Fruit fly (Drosophila melanogaster) whole organism, embryonic: ENCODE results near the gene Cchl.

Experiments used
- Atf6 ChIP-seq: fragments of 200-800 bp; sonication (Bioruptor generic); IDR thresholded peaks from 2 replicates; pipeline ENCODE4 v1.3.6; 2022; ENCODE audit warnings: missing biosample characterization, missing genetic modification characterization
- CG10267 ChIP-seq: fragments of 200-800 bp; sonication (Bioruptor generic); optimal IDR thresholded peaks from 2 replicates; lab custom pipeline; 2018; ENCODE audit warnings: missing biosample characterization, mild to moderate bottlenecking, missing genetic modification characterization, moderate library complexity
- CG10431 ChIP-seq: fragments of 200-800 bp; sonication (Bioruptor generic); optimal IDR thresholded peaks from 3 replicates; lab custom pipeline; 2018; ENCODE audit warnings: missing biosample characterization, mild to moderate bottlenecking, missing genetic modification characterization
- CG10543 ChIP-seq: fragments of 200-800 bp; sonication (Bioruptor generic); optimal IDR thresholded peaks from 3 replicates; lab custom pipeline; 2017; ENCODE audit warnings: missing biosample characterization, mild to moderate bottlenecking, missing genetic modification characterization, moderate library complexity
- CG10979 ChIP-seq: fragments of 200-800 bp; sonication (Bioruptor generic); optimal IDR thresholded peaks from 2 replicates; lab custom pipeline; 2018; ENCODE audit warnings: missing biosample characterization, mild to moderate bottlenecking, missing genetic modification characterization, moderate library complexity
- CG11560 ChIP-seq: fragments of 200-800 bp; sonication (Bioruptor generic); IDR thresholded peaks from 3 replicates; pipeline ENCODE4 v1.3.6; 2022; ENCODE audit warnings: missing biosample characterization, missing genetic modification characterization
- CG11723 ChIP-seq: fragments of 200-800 bp; sonication (Bioruptor generic); optimal IDR thresholded peaks from 2 replicates; lab custom pipeline; 2017; ENCODE audit warnings: missing biosample characterization, mild to moderate bottlenecking, missing genetic modification characterization
- CG12219 ChIP-seq: fragments of 200-800 bp; sonication (Bioruptor generic); optimal IDR thresholded peaks from 3 replicates; lab custom pipeline; 2018; ENCODE audit warnings: missing biosample characterization, mild to moderate bottlenecking, missing genetic modification characterization
- CG12299 ChIP-seq: fragments of 200-800 bp; sonication (Bioruptor generic); optimal IDR thresholded peaks from 2 replicates; lab custom pipeline; 2018; ENCODE audit warnings: missing biosample characterization, mild to moderate bottlenecking, missing genetic modification characterization
- CG13287 ChIP-seq: fragments of 200-800 bp; sonication (Bioruptor generic); IDR thresholded peaks from 2 replicates; pipeline ENCODE4 v1.3.6; 2022; ENCODE audit warnings: missing biosample characterization, missing genetic modification characterization; ENCODE audit not compliant: partially characterized antibody
- CG14441 ChIP-seq: fragments of 200-800 bp; sonication (Bioruptor generic); IDR thresholded peaks from 2 replicates; pipeline ENCODE4 v1.3.6; 2022; ENCODE audit warnings: missing biosample characterization, missing genetic modification characterization
- CG14667 ChIP-seq: fragments of 200-800 bp; sonication (Bioruptor generic); IDR thresholded peaks from 2 replicates; pipeline ENCODE4 v1.3.6; 2022; ENCODE audit warnings: missing biosample characterization, missing genetic modification characterization
- CG1529 ChIP-seq: fragments of 200-800 bp; sonication (Bioruptor generic); optimal IDR thresholded peaks from 3 replicates; lab custom pipeline; 2018; ENCODE audit warnings: missing biosample characterization, missing genetic modification characterization
- CG15514 ChIP-seq: fragments of 200-800 bp; sonication (Bioruptor generic); optimal IDR thresholded peaks from 3 replicates; lab custom pipeline; 2017; ENCODE audit warnings: missing biosample characterization, missing genetic modification characterization, mild to moderate bottlenecking, moderate library complexity, missing genetic modification reagents
- CG17328 ChIP-seq: fragments of 200-800 bp; sonication (Bioruptor generic); IDR thresholded peaks from 2 replicates; pipeline ENCODE4 v1.3.6; 2022; ENCODE audit warnings: missing biosample characterization, missing genetic modification characterization
- CG17361 ChIP-seq: fragments of 200-800 bp; sonication (Bioruptor generic); IDR thresholded peaks from 3 replicates; pipeline ENCODE4 v1.3.6; 2022; ENCODE audit warnings: missing biosample characterization, missing genetic modification characterization
- CG32767 ChIP-seq: fragments of 200-800 bp; sonication (Bioruptor generic); IDR thresholded peaks from 2 replicates; pipeline ENCODE4 v1.3.6; 2022; ENCODE audit warnings: missing biosample characterization, missing genetic modification characterization
- CG3281 ChIP-seq: fragments of 200-800 bp; sonication (Bioruptor generic); optimal IDR thresholded peaks from 3 replicates; lab custom pipeline; 2017; ENCODE audit warnings: missing biosample characterization, mild to moderate bottlenecking, missing genetic modification characterization
- CG34224 ChIP-seq: fragments of 200-800 bp; sonication (Bioruptor generic); IDR thresholded peaks from 3 replicates; pipeline ENCODE4 v1.3.6; 2022; ENCODE audit warnings: missing biosample characterization, missing genetic modification characterization; ENCODE audit not compliant: partially characterized antibody
- CG7556 ChIP-seq: fragments of 200-800 bp; sonication (Bioruptor generic); optimal IDR thresholded peaks from 2 replicates; lab custom pipeline; 2017; ENCODE audit warnings: missing biosample characterization, mild to moderate bottlenecking, missing genetic modification characterization
- CG7745 ChIP-seq: fragments of 200-800 bp; sonication (Bioruptor generic); optimal IDR thresholded peaks from 2 replicates; lab custom pipeline; 2018; ENCODE audit warnings: missing biosample characterization, mild to moderate bottlenecking, missing genetic modification characterization, moderate library complexity
- CoRest ChIP-seq: fragments of 200-800 bp; sonication (Bioruptor generic); optimal IDR thresholded peaks from 3 replicates; lab custom pipeline; 2018; ENCODE audit warnings: missing biosample characterization, mild to moderate bottlenecking, missing genetic modification characterization, moderate library complexity
- Dll ChIP-seq: fragments of 200-800 bp; sonication (Bioruptor generic); IDR thresholded peaks from 4 replicates; pipeline ENCODE4 v1.3.6; 2022; ENCODE audit warnings: missing biosample characterization, missing genetic modification characterization; ENCODE audit not compliant: partially characterized antibody
- Elba2 ChIP-seq: fragments of 200-800 bp; sonication (Bioruptor generic); optimal IDR thresholded peaks from 3 replicates; lab custom pipeline; 2016; ENCODE audit warnings: missing biosample characterization, missing genetic modification characterization
- HHEX ChIP-seq: fragments of 200-800 bp; sonication (Bioruptor generic); optimal IDR thresholded peaks from 3 replicates; lab custom pipeline; 2017; ENCODE audit warnings: missing biosample characterization, mild to moderate bottlenecking, missing genetic modification characterization, missing genetic modification reagents
- Hand ChIP-seq: fragments of 200-800 bp; sonication (Bioruptor generic); optimal IDR thresholded peaks from 2 replicates; lab custom pipeline; 2017; ENCODE audit warnings: mild to moderate bottlenecking, missing biosample characterization, missing genetic modification reagents, missing genetic modification characterization
- Lpt ChIP-seq: fragments of >200 bp; optimal IDR thresholded peaks from 2 replicates; lab custom pipeline; 2018; ENCODE audit warnings: missing biosample characterization, missing genetic modification characterization
- NK7.1 ChIP-seq: fragments of 200-800 bp; sonication (Bioruptor generic); optimal IDR thresholded peaks from 3 replicates; lab custom pipeline; 2016; ENCODE audit warnings: missing biosample characterization, missing genetic modification characterization
- NfI ChIP-seq: fragments of 200-800 bp; sonication (Bioruptor generic); optimal IDR thresholded peaks from 3 replicates; lab custom pipeline; 2018; ENCODE audit warnings: missing biosample characterization, mild to moderate bottlenecking, missing genetic modification characterization, moderate library complexity
- Sox102F ChIP-seq: fragments of 200-800 bp; sonication (Bioruptor generic); optimal IDR thresholded peaks from 2 replicates; lab custom pipeline; 2018; ENCODE audit warnings: missing biosample characterization, mild to moderate bottlenecking, missing genetic modification characterization, moderate library complexity
- Spps ChIP-seq: fragments of 200-800 bp; sonication (Bioruptor generic); optimal IDR thresholded peaks from 2 replicates; lab custom pipeline; 2018; ENCODE audit warnings: missing biosample characterization, mild to moderate bottlenecking, missing genetic modification characterization
- YL-1 ChIP-seq: fragments of 200-800 bp; sonication (Bioruptor generic); optimal IDR thresholded peaks from 3 replicates; lab custom pipeline; 2017; ENCODE audit warnings: missing biosample characterization, mild to moderate bottlenecking, missing genetic modification characterization
- cad ChIP-seq: fragments of >200 bp; optimal IDR thresholded peaks from 2 replicates; lab custom pipeline; 2017; ENCODE audit warnings: missing biosample characterization, missing genetic modification characterization
- chif ChIP-seq, 2 experiments: fragments of 200-800 bp; sonication (Bioruptor generic); optimal IDR thresholded peaks; 3 replicates each; lab custom pipeline; 2016; ENCODE audit warnings: missing biosample characterization in 2 of 2, missing genetic modification characterization in 2 of 2
- ems ChIP-seq: fragments of 200-800 bp; sonication (Bioruptor generic); optimal IDR thresholded peaks from 3 replicates; lab custom pipeline; 2016; ENCODE audit warnings: missing biosample characterization, missing genetic modification characterization
- eve ChIP-seq, 2 experiments: fragments of >200 bp; optimal IDR thresholded peaks; 2 replicates each; lab custom pipeline; 2017; ENCODE audit warnings: missing biosample characterization in 2 of 2, missing genetic modification characterization in 2 of 2
- eyg ChIP-seq: fragments of 200-800 bp; sonication (Bioruptor generic); optimal IDR thresholded peaks from 3 replicates; lab custom pipeline; 2016; ENCODE audit warnings: missing biosample characterization, missing genetic modification characterization
- inv ChIP-seq: fragments of 200-800 bp; sonication (Bioruptor generic); IDR thresholded peaks from 2 replicates; pipeline ENCODE4 v1.3.6; 2022; ENCODE audit warnings: missing biosample characterization, missing genetic modification characterization; ENCODE audit not compliant: partially characterized antibody
- ken ChIP-seq: fragments of 200-800 bp; sonication (Bioruptor generic); IDR thresholded peaks from 3 replicates; pipeline ENCODE4 v1.3.6; 2022; ENCODE audit warnings: missing biosample characterization, missing genetic modification characterization
- mam ChIP-seq: fragments of 200-800 bp; sonication (Bioruptor generic); optimal IDR thresholded peaks from 3 replicates; lab custom pipeline; 2016; ENCODE audit warnings: missing biosample characterization, missing genetic modification characterization
- mirr ChIP-seq: fragments of 200-800 bp; sonication (Bioruptor generic); optimal IDR thresholded peaks from 3 replicates; lab custom pipeline; 2018; ENCODE audit warnings: missing biosample characterization, mild to moderate bottlenecking, missing genetic modification characterization
- org-1 ChIP-seq: fragments of 200-800 bp; sonication (Bioruptor generic); optimal IDR thresholded peaks from 2 replicates; lab custom pipeline; 2017; ENCODE audit warnings: missing biosample characterization, missing genetic modification characterization
- p53 ChIP-seq: fragments of 200-800 bp; sonication (Bioruptor generic); optimal IDR thresholded peaks from 2 replicates; lab custom pipeline; 2016; ENCODE audit warnings: missing biosample characterization, missing genetic modification characterization
- pfk ChIP-seq: fragments of 200-800 bp; sonication (Bioruptor generic); optimal IDR thresholded peaks from 2 replicates; lab custom pipeline; 2018; ENCODE audit warnings: missing biosample characterization, mild to moderate bottlenecking, missing genetic modification characterization, moderate library complexity
- ranshi ChIP-seq: fragments of 200-800 bp; sonication (Bioruptor generic); IDR thresholded peaks from 2 replicates; pipeline ENCODE4 v1.3.6; 2022; ENCODE audit warnings: missing biosample characterization, missing genetic modification characterization
- repo ChIP-seq: fragments of 200-800 bp; sonication (Bioruptor generic); optimal IDR thresholded peaks from 2 replicates; lab custom pipeline; 2016; ENCODE audit warnings: missing biosample characterization, missing genetic modification characterization
- rib ChIP-seq: fragments of 200-800 bp; sonication (Bioruptor generic); IDR thresholded peaks from 2 replicates; pipeline ENCODE4 v1.3.6; 2022; ENCODE audit warnings: missing biosample characterization, missing genetic modification characterization
- row ChIP-seq: fragments of 200-800 bp; sonication (Bioruptor generic); IDR thresholded peaks from 3 replicates; pipeline ENCODE4 v1.3.6; 2022; ENCODE audit warnings: missing biosample characterization, missing genetic modification characterization
- stc ChIP-seq: fragments of 200-800 bp; sonication (Bioruptor generic); IDR thresholded peaks from 2 replicates; pipeline ENCODE4 v1.3.6; 2022; ENCODE audit warnings: missing biosample characterization, missing genetic modification characterization
- z ChIP-seq: fragments of 200-800 bp; sonication (Bioruptor generic); IDR thresholded peaks from 3 replicates; pipeline ENCODE4 v1.3.6; 2022; ENCODE audit warnings: missing biosample characterization, missing genetic modification characterization

Gene Cchl

DNA sequence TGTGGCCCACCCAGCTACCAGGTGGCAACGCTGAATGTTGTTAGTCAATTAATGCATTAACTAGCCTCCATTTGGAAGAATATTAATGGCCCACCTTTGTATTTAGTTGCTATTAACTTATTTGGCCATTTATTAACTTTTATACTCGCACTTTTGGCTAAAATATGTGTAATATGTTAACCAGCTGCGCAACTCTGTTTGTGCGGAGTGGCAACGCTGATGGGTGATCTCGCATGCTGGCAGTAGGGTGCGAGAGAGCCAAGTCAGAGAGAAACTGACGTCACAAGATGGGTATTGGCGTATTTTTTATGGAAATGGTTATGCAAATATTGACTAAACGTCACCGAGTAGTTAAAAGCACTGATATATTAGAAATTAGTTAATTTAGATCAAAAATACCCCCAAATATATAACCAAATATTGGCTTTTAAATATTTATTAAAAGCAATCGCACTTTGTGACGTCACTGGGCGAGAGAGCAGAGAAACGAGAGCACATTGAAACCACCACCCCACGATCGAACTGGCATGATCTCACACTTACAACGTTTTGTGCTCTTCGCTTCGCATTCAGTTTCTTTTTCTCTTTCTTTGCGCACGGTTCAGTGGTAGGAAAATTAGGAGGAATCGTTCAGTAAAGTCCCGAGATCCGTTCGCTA is 14.5 kb upstream of the Cchl start, which contains the start of gene how (continued):
- TF ChIP-seq CG17328 (GFP tag; lab: Robert Waterston, UW), result no peak
- TF ChIP-seq CG7556 (GFP tag; lab: Kevin White, UChicago), result peak; percentile 2
- peak; percentile 96 for TF ChIP-seq row (GFP tag; lab: Robert Waterston, UW)
- no peak for TF ChIP-seq Elba2 (GFP tag; lab: Kevin White, UChicago)
- 0 out of 3 replicates have a peak, but pooled peaks have one; percentile 24 for TF ChIP-seq CG17361 (GFP tag; lab: Robert Waterston, UW)
- peak in 1 of 2 experiments; percentile 45 for TF ChIP-seq chif (GFP tag; optimal IDR thresholded peaks at IDR 0.05; lab: Kevin White, UChicago)
- no peak for TF ChIP-seq CG14667 (GFP tag; lab: Robert Waterston, UW)
- TF ChIP-seq org-1 (GFP tag; lab: Kevin White, UChicago), result no peak
- TF ChIP-seq CG32767 (GFP tag; lab: Robert Waterston, UW), result no peak
- TF ChIP-seq CG1529 (GFP tag; lab: Kevin White, UChicago), result no peak
- no peak for TF ChIP-seq stc (GFP tag; lab: Robert Waterston, UW)
- TF ChIP-seq mirr (GFP tag; lab: Kevin White, UChicago), result no peak
- TF ChIP-seq pfk (GFP tag; lab: Kevin White, UChicago), result no peak
- TF ChIP-seq CG10543 (GFP tag; lab: Kevin White, UChicago), result peak; percentile 20
- peak; percentile 57; the same call in 3 of the 4 replicates for TF ChIP-seq Dll (GFP tag; lab: Robert Waterston, UW)
- TF ChIP-seq rib (GFP tag; lab: Robert Waterston, UW), result no peak
- peak; percentile 36 for TF ChIP-seq CG10431 (GFP tag; lab: Kevin White, UChicago)
- peak; percentile 15 for TF ChIP-seq CG15514 (GFP tag; lab: Kevin White, UChicago)
- TF ChIP-seq mam (GFP tag; lab: Kevin White, UChicago), result peak; percentile 47
- TF ChIP-seq CG12299, result no peak
- no peak for TF ChIP-seq Lpt (GFP tag; lab: Kevin White, UChicago)
- peak; percentile 47 for TF ChIP-seq CG3281 (GFP tag; lab: Kevin White, UChicago)
- peak; percentile 17 for TF ChIP-seq CG12219 (GFP tag; lab: Kevin White, UChicago)
- no peak for TF ChIP-seq Sox102F
- no peak for TF ChIP-seq CG7745 (tag; lab: Kevin White, UChicago)
- no peak for TF ChIP-seq eyg (GFP tag; lab: Kevin White, UChicago)
- no peak for TF ChIP-seq ems (GFP tag; lab: Kevin White, UChicago)
- TF ChIP-seq CG34224 (GFP tag; lab: Robert Waterston, UW), result peak; percentile 48; the same call in 1 of the 3 replicates
- TF ChIP-seq HHEX (GFP tag; lab: Kevin White, UChicago), result peak; percentile 0
- no peak for TF ChIP-seq ranshi (GFP tag; lab: Robert Waterston, UW)
- no peak for TF ChIP-seq Atf6 (GFP tag; lab: Robert Waterston, UW)
- TF ChIP-seq YL-1 (GFP tag; lab: Kevin White, UChicago), result no peak
- no peak; the same call in 2 of the 3 replicates for TF ChIP-seq z
- no peak for TF ChIP-seq NfI (GFP tag; lab: Kevin White, UChicago)
- peak; percentile 24 for TF ChIP-seq Hand
- peak; percentile 41; the same call in 1 of the 2 replicates for TF ChIP-seq CG13287 (GFP tag; lab: Robert Waterston, UW)
- no peak for TF ChIP-seq CG14441 (GFP tag; lab: Robert Waterston, UW)
- TF ChIP-seq NK7.1 (GFP tag; lab: Kevin White, UChicago), result peak; percentile 8
- no peak for TF ChIP-seq CG11560 (tag; lab: Robert Waterston, UW)
- peak; percentile 14 for TF ChIP-seq CG10979
- TF ChIP-seq CG10267, result peak; percentile 40
- no peak for TF ChIP-seq cad
- TF ChIP-seq Spps (tag; lab: Kevin White, UChicago), result peak; percentile 1
- no peak for TF ChIP-seq inv (GFP tag; lab: Robert Waterston, UW)
- TF ChIP-seq CoRest (tag; lab: Kevin White, UChicago), result peak; percentile 56
- TF ChIP-seq ken (GFP tag; lab: Robert Waterston, UW), result no peak
- TF ChIP-seq p53 (GFP tag; lab: Kevin White, UChicago), result no peak
- TF ChIP-seq CG11723 (GFP tag; lab: Kevin White, UChicago), result no peak
- TF ChIP-seq repo, result no peak
- TF ChIP-seq eve (GFP tag; optimal IDR thresholded peaks at IDR 0.05; lab: Kevin White, UChicago), result no peak
